Fruit fly (Drosophila melanogaster): Measurements from ENCODE around the gene prage.

prage gene

DNA sequence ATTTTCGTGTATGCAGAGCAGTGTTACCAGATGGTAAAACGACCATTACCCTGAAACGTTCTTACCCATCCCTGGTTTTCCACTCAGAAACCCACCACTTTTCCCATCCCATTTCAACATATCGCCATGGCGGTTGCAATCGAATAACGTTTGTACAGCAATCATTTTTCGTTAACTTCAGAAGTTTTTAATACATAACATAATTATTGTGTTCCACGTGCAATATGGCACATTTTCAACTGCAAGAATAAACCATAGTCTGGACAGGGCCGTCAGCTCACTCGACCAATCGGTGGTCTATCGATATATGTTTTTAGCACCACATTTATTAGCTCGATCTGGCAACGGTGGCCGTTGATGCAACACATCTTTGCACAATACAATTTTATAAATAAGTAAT is 116.4 kb downstream of the prage start, which contains the start of the genes trr and mRpL16 (continued):
- TF ChIP-seq CG10654 (GFP tag; optimal IDR thresholded peaks at IDR 0.05) (no peak), CG10543 (GFP tag; optimal IDR thresholded peaks at IDR 0.05) (no peak), CG4617 (GFP tag; optimal IDR thresholded peaks at IDR 0.05; ENCODE audit: borderline replicate concordance) (peak; percentile 37), HmgD (GFP tag; optimal IDR thresholded peaks at IDR 0.05) (no peak), CG3407 (GFP tag; optimal IDR thresholded peaks at IDR 0.05) (no peak), pnt (GFP tag; optimal IDR thresholded peaks at IDR 0.05) (peak; percentile 3), CG6765 (GFP tag; optimal IDR thresholded peaks at IDR 0.05) (no peak), CG17829 (tag; optimal IDR thresholded peaks at IDR 0.05) (peak; percentile 71), slbo (GFP tag; IDR thresholded peaks at IDR 0.05) (peak; percentile 64), dmrt99B (tag; optimal IDR thresholded peaks at IDR 0.05) (no peak), Gsc (GFP tag; IDR thresholded peaks at IDR 0.05) (no peak), Deaf1 (tag; optimal IDR thresholded peaks at IDR 0.05) (no peak), CG15514 (GFP tag; optimal IDR thresholded peaks at IDR 0.05) (peak; percentile 64), kni (GFP tag; optimal IDR thresholded peaks at IDR 0.05) (no peak), CG14014 (GFP tag; IDR thresholded peaks at IDR 0.05) (no peak), Lpt (GFP tag; optimal IDR thresholded peaks at IDR 0.05) (no peak), kah (GFP tag; optimal IDR thresholded peaks at IDR 0.05) (no peak), CG2712 (tag; optimal IDR thresholded peaks at IDR 0.05) (peak; percentile 65), TFAM (GFP tag; optimal IDR thresholded peaks at IDR 0.05) (no peak), tio (GFP tag; optimal IDR thresholded peaks at IDR 0.05) (no peak), Abd-B (GFP tag; optimal IDR thresholded peaks at IDR 0.05) (peak; percentile 64), Atf3 (GFP tag; optimal IDR thresholded peaks at IDR 0.05) (peak; percentile 36), CG11723 (GFP tag; optimal IDR thresholded peaks at IDR 0.05) (no peak), Med (GFP tag) (peak; percentile 93), sna (GFP tag; IDR thresholded peaks at IDR 0.05; ENCODE audit: partially characterized antibody) (peak; percentile 68; the same call in 1 of the 2 replicates), HLH54F (GFP tag; optimal IDR thresholded peaks at IDR 0.05) (peak; percentile 49), danr (GFP tag; IDR thresholded peaks at IDR 0.05) (no peak), rib (GFP tag; IDR thresholded peaks at IDR 0.05) (no peak), sima (GFP tag; optimal IDR thresholded peaks at IDR 0.05) (no peak), Oaz (GFP tag; IDR thresholded peaks at IDR 0.05) (no peak), Dref (GFP tag; IDR thresholded peaks at IDR 0.05) (peak; percentile 75), MBD-R2 (GFP tag; IDR thresholded peaks at IDR 0.05) (peak; percentile 84), HLH3B (GFP tag; IDR thresholded peaks at IDR 0.05) (no peak), nerfin-2 (GFP tag; IDR thresholded peaks at IDR 0.05; ENCODE audit: partially characterized antibody) (peak; percentile 51; the same call in 1 of the 2 replicates), Meics (GFP tag; optimal IDR thresholded peaks at IDR 0.05) (no peak), Spps (tag; optimal IDR thresholded peaks at IDR 0.05) (peak; percentile 19), CG8944 (GFP tag; optimal IDR thresholded peaks at IDR 0.05) (no peak), gro (GFP tag; optimal IDR thresholded peaks at IDR 0.05) (no peak), hkb (optimal IDR thresholded peaks at IDR 0.05) (no peak), hkb (GFP tag; IDR thresholded peaks at IDR 0.05) (no peak), ab (GFP tag; optimal IDR thresholded peaks at IDR 0.05) (no peak), Nf-YA (GFP tag; IDR thresholded peaks at IDR 0.05) (no peak), ind (GFP tag; optimal IDR thresholded peaks at IDR 0.05) (no peak), NC2α (GFP tag; optimal IDR thresholded peaks at IDR 0.05) (no peak), Ets97D (GFP tag; optimal IDR thresholded peaks at IDR 0.05) (peak; percentile 66), B-H2 (GFP tag; optimal IDR thresholded peaks at IDR 0.05) (no peak), CG16779 (GFP tag; IDR thresholded peaks at IDR 0.05) (no peak), CG11093 (GFP tag; IDR thresholded peaks at IDR 0.05) (no peak; the same call in 2 of the 3 replicates), CG4360 (GFP tag; IDR thresholded peaks at IDR 0.05) (no peak), CG18262 (tag; optimal IDR thresholded peaks at IDR 0.05) (peak; percentile 43), hth (optimal IDR thresholded peaks at IDR 0.05) (no peak), twi (tag; optimal IDR thresholded peaks at IDR 0.05) (peak; percentile 39), CG8089 (GFP tag; optimal IDR thresholded peaks at IDR 0.05) (no peak)

All from whole organism, embryonic.